Worm (Caenorhabditis elegans): ENCODE measurements around the gene cyl-1.
A peak's percentile ranks its signal among the peaks of the same experiment; 100 is the strongest.

The cyl-1 gene

DNA sequence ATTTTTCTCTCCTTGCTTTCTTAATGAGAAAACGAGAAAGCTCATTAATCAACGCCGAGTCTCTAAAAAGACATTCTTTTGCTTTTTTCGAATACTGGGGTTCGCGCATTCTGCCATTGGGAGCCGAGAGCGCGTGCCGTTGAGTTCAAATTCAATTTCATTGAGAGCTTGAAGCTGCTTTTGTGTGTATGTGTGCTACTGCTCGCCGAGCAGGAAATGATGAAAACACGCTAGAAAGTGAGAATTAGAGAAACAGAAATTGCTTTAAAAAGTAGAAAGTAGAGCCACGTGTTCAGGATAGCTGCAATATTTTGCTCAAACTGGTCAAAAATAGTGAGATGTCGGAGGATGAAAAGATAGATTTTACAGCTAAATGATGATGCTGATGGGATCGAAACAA lies 32.2 kb upstream of the cyl-1 start:
- no peak for TF ChIP-seq Y53F4B.3 (GFP tag; IDR thresholded peaks at IDR 0.05)
- TF ChIP-seq sea-2 (GFP tag; IDR thresholded peaks at IDR 0.05) = no peak
- no peak for TF ChIP-seq dpff-1 (tag; optimal IDR thresholded peaks at IDR 0.05)
- no peak for TF ChIP-seq aptf-2 (GFP tag; conservative IDR thresholded peaks at IDR 0.05)
- TF ChIP-seq chd-7 (tag; optimal IDR thresholded peaks at IDR 0.05) = peak; percentile 15
- no peak for TF ChIP-seq rcor-1 (GFP tag; IDR thresholded peaks at IDR 0.05)
- TF ChIP-seq zfh-2 (GFP tag; conservative IDR thresholded peaks at IDR 0.05) = peak; percentile 29; the same call in 1 of the 2 replicates
- TF ChIP-seq ztf-25 (GFP tag; IDR thresholded peaks at IDR 0.05) = no peak
- TF ChIP-seq K12H6.12 (tag; optimal IDR thresholded peaks at IDR 0.05) = peak; percentile 28

DNA sequence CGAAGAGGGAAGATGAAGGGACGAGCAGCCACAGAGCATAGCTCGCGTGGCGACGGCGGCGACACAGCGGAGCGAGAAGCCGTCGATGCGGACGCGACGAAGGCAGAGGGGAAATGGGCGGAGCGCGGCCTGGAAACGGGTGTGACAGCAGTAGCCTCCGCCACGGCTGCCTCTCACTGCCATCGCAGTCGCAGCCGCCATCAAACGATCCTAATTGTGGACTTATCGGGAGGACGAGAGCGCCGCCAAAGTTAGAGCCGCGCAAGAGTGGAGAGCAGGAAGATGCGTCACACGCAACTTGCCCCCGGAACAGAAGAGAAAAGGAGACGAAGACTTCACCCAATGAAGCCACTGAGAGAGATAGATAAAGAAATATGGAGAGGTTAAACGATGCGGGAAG lies 30.8 kb upstream of the cyl-1 start:
- TF ChIP-seq ztf-25 (GFP tag; IDR thresholded peaks at IDR 0.05) (0 out of 2 replicates have a peak, but pooled peaks have one; percentile 7), Y67H2A.10 (GFP tag; conservative IDR thresholded peaks at IDR 0.05) (no peak), ceh-58 (GFP tag; IDR thresholded peaks at IDR 0.05) (no peak), zfh-2 (GFP tag; conservative IDR thresholded peaks at IDR 0.05) (peak; percentile 98), ztf-22 (GFP tag; optimal IDR thresholded peaks at IDR 0.05) (no peak), madf-8 (GFP tag; conservative IDR thresholded peaks at IDR 0.05) (no peak), F49E8.2 (tag; optimal IDR thresholded peaks at IDR 0.05; ENCODE audit: insufficient read depth) (no peak), dpl-1 (GFP tag; optimal IDR thresholded peaks at IDR 0.05) (no peak), ceh-27 (GFP tag; optimal IDR thresholded peaks at IDR 0.05) (peak; percentile 14), ceh-100 (GFP tag; IDR thresholded peaks at IDR 0.05) (peak; percentile 38; the same call in 1 of the 2 replicates), Y95B8A.8 (GFP tag; IDR thresholded peaks at IDR 0.05) (no peak), let-526 (GFP tag; IDR thresholded peaks at IDR 0.05) (no peak), somi-1 (GFP tag; optimal IDR thresholded peaks at IDR 0.05) (peak; percentile 26), C06A6.2 (GFP tag; conservative IDR thresholded peaks at IDR 0.05) (0 out of 2 replicates have a peak, but pooled peaks have one; percentile 12), egrh-3 (GFP tag; IDR thresholded peaks at IDR 0.05) (peak; percentile 93), F22D6.2 (tag; optimal IDR thresholded peaks at IDR 0.05) (no peak), K12H6.12 (tag; optimal IDR thresholded peaks at IDR 0.05) (peak; percentile 49), dox-1 (GFP tag; IDR thresholded peaks at IDR 0.05) (no peak), ztf-18 (tag; optimal IDR thresholded peaks at IDR 0.05) (no peak), ztf-28 (GFP tag; IDR thresholded peaks at IDR 0.05) (0 out of 2 replicates have a peak, but pooled peaks have one; percentile 37), efl-1 (GFP tag; optimal IDR thresholded peaks at IDR 0.05) (no peak), mcd-1 (GFP tag; IDR thresholded peaks at IDR 0.05) (peak; percentile 28; the same call in 1 of the 2 replicates), Y53G8AR.9 (GFP tag; conservative IDR thresholded peaks at IDR 0.05) (no peak), T07F8.4 (tag; optimal IDR thresholded peaks at IDR 0.05) (no peak), bed-1 (GFP tag; IDR thresholded peaks at IDR 0.05) (no peak), sea-2 (GFP tag; IDR thresholded peaks at IDR 0.05) (no peak), aptf-3 (GFP tag; IDR thresholded peaks at IDR 0.05) (no peak), nfyb-1 (GFP tag; IDR thresholded peaks at IDR 0.05) (0 out of 2 replicates have a peak, but pooled peaks have one; percentile 57), lin-54 (GFP tag; optimal IDR thresholded peaks at IDR 0.05) (no peak), lag-1 (GFP tag; IDR thresholded peaks at IDR 0.05) (no peak), B0261.1 (tag; optimal IDR thresholded peaks at IDR 0.05) (no peak), F52B5.7 (tag; optimal IDR thresholded peaks at IDR 0.05) (no peak), lin-40 (tag; optimal IDR thresholded peaks at IDR 0.05) (peak; percentile 23), mel-28 (tag; optimal IDR thresholded peaks at IDR 0.05; ENCODE audit: borderline replicate concordance) (no peak), madf-10 (tag; optimal IDR thresholded peaks at IDR 0.05) (peak; percentile 40), K11D2.4 (GFP tag; IDR thresholded peaks at IDR 0.05) (no peak), bed-2 (GFP tag; IDR thresholded peaks at IDR 0.05) (no peak), unc-62 (GFP tag; optimal IDR thresholded peaks at IDR 0.05) (no peak), F37B4.10 (GFP tag; IDR thresholded peaks at IDR 0.05) (no peak), let-607 (tag; optimal IDR thresholded peaks at IDR 0.05) (no peak), fkh-3 (tag; optimal IDR thresholded peaks at IDR 0.05) (no peak)

Measured in whole organism, young adult.